Fruit fly (Drosophila melanogaster): ENCODE results near the gene tau.

- TF ChIP-seq Lpt (GFP tag; optimal IDR thresholded peaks at IDR 0.05) (no peak), CG34406 (GFP tag; optimal IDR thresholded peaks at IDR 0.05) (no peak), Sox15 (GFP tag; optimal IDR thresholded peaks at IDR 0.05) (no peak), Ets21C (GFP tag; optimal IDR thresholded peaks at IDR 0.05) (no peak)
Observed at dm6 chr3R:27605534-27606250, 51.1 kb downstream of the tau start.
